Fruit fly (Drosophila melanogaster): ENCODE results near the gene Trp1.

Gene Trp1

dm6 chr2L:9984078-9984772 is 25.0 kb upstream of the Trp1 start, which contains the start of gene bib (continued):
- TF ChIP-seq HLHmδ (GFP tag; optimal IDR thresholded peaks at IDR 0.05) (peak; percentile 96), fru (optimal IDR thresholded peaks at IDR 0.05) (no peak), ham (GFP tag; IDR thresholded peaks at IDR 0.05) (no peak), nerfin-2 (GFP tag; IDR thresholded peaks at IDR 0.05; ENCODE audit: partially characterized antibody) (no peak), zen2 (GFP tag; IDR thresholded peaks at IDR 0.05; ENCODE audit: partially characterized antibody) (peak; percentile 30; the same call in 1 of the 3 replicates), sna (GFP tag; IDR thresholded peaks at IDR 0.05; ENCODE audit: partially characterized antibody) (no peak), MESR4 (GFP tag; optimal IDR thresholded peaks at IDR 0.05) (peak; percentile 8), sob (GFP tag; IDR thresholded peaks at IDR 0.05) (0 out of 2 replicates have a peak, but pooled peaks have one; percentile 18), Ssrp (tag; optimal IDR thresholded peaks at IDR 0.05) (peak; percentile 86), slou (GFP tag; optimal IDR thresholded peaks at IDR 0.05) (peak; percentile 61), CG14965 (GFP tag; optimal IDR thresholded peaks at IDR 0.05; ENCODE audit: borderline replicate concordance) (no peak), CG7786 (GFP tag; optimal IDR thresholded peaks at IDR 0.05) (peak; percentile 4), CG31365 (tag; optimal IDR thresholded peaks at IDR 0.05) (no peak), CG31224 (GFP tag; IDR thresholded peaks at IDR 0.05) (peak; percentile 26; the same call in 1 of the 2 replicates), Oaz (GFP tag; IDR thresholded peaks at IDR 0.05) (no peak), so (GFP tag; IDR thresholded peaks at IDR 0.05) (peak; percentile 62; the same call in 1 of the 3 replicates), CG34376 (GFP tag; optimal IDR thresholded peaks at IDR 0.05) (peak; percentile 22), CG13296 (GFP tag; optimal IDR thresholded peaks at IDR 0.05) (peak; percentile 73), CG3407 (GFP tag; optimal IDR thresholded peaks at IDR 0.05) (peak; percentile 77), CG14050 (GFP tag; IDR thresholded peaks at IDR 0.05) (peak; percentile 39; the same call in 1 of the 3 replicates), CG34422 (GFP tag; IDR thresholded peaks at IDR 0.05) (peak; percentile 37; the same call in 1 of the 3 replicates), Six4 (GFP tag; optimal IDR thresholded peaks at IDR 0.05) (peak; percentile 81), Gsc (GFP tag; IDR thresholded peaks at IDR 0.05) (no peak), lilli (GFP tag; optimal IDR thresholded peaks at IDR 0.05) (peak; percentile 67), pb (GFP tag; optimal IDR thresholded peaks at IDR 0.05) (no peak), mirr (GFP tag; optimal IDR thresholded peaks at IDR 0.05) (peak; percentile 9), bigmax (GFP tag; optimal IDR thresholded peaks at IDR 0.05) (no peak), CG32767 (GFP tag; IDR thresholded peaks at IDR 0.05) (peak; percentile 59), Ravus (GFP tag; IDR thresholded peaks at IDR 0.05) (peak; percentile 34), Ada2b (GFP tag; IDR thresholded peaks at IDR 0.05) (peak; percentile 39; the same call in 1 of the 2 replicates), gfzf (GFP tag; optimal IDR thresholded peaks at IDR 0.05) (no peak), tll (GFP tag; optimal IDR thresholded peaks at IDR 0.05) (peak in 1 of 2 experiments; percentile 92), ac (GFP tag; optimal IDR thresholded peaks at IDR 0.05) (peak; percentile 81), MBD-R2 (GFP tag; IDR thresholded peaks at IDR 0.05) (no peak), Hr39 (optimal IDR thresholded peaks at IDR 0.05) (no peak), otp (GFP tag; IDR thresholded peaks at IDR 0.05) (peak; percentile 58; the same call in 2 of the 3 replicates), Chrac-16 (GFP tag; optimal IDR thresholded peaks at IDR 0.05) (peak; percentile 83), bowl (GFP tag; IDR thresholded peaks at IDR 0.05) (0 out of 2 replicates have a peak, but pooled peaks have one; percentile 26), cad (GFP tag; optimal IDR thresholded peaks at IDR 0.05) (no peak), luna (GFP tag; optimal IDR thresholded peaks at IDR 0.05) (no peak), CG13123 (GFP tag; optimal IDR thresholded peaks at IDR 0.05) (peak; percentile 65), Dip3 (GFP tag; optimal IDR thresholded peaks at IDR 0.05) (no peak), bbx (GFP tag; IDR thresholded peaks at IDR 0.05; ENCODE audit: partially characterized antibody) (peak; percentile 45), mam (GFP tag; optimal IDR thresholded peaks at IDR 0.05) (peak; percentile 4), emc (GFP tag; optimal IDR thresholded peaks at IDR 0.05) (no peak), Hand (GFP tag; optimal IDR thresholded peaks at IDR 0.05) (peak; percentile 73), Hsf (GFP tag; optimal IDR thresholded peaks at IDR 0.05) (peak; percentile 69), pho (GFP tag; optimal IDR thresholded peaks at IDR 0.05) (no peak), onecut (GFP tag; IDR thresholded peaks at IDR 0.05) (peak; percentile 75), Gug (GFP tag; IDR thresholded peaks at IDR 0.05) (peak; percentile 53; the same call in 2 of the 4 replicates)
